Worm (Caenorhabditis elegans): Measurements from ENCODE around the gene E04F6.4.

DNA sequence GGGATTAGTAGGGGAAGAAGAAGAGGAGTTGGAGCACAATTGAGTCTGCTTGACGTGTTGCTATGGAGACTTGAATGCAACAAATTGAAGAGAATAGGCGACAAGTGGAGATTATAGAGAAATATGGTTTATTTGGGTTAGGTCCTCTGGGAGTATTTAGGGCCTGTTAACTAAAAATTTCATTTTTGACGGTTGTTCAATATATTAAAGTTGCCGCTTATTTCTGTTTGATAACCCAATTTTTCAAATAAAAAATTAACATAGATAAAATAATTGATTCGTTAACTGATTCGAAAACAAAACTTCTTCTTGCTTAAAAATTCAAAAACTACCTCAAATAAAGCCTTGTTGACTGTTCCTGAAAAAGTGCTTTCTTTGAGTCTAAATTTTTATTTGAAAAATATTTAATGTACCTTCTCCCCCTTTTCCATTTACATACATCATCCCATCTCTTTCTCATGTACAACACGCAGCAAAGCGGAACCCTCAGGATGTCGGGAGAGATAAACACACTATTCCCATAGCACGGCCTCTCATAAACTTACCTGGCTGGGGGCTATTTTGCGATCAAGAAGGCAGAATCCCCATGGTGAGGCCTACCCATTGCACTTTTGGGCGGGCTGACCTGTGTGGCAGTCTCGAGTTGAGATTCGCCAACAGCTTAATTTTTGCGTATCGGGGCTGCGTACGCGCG is 17.8 kb upstream of the E04F6.4 start, which contains the start of gene dyf-13:
- TF ChIP-seq xbp-1 (tag; optimal IDR thresholded peaks at IDR 0.05): no peak
- TF ChIP-seq tbx-2 (tag; optimal IDR thresholded peaks at IDR 0.05): no peak
- TF ChIP-seq nhr-11 (tag; optimal IDR thresholded peaks at IDR 0.05): no peak
- TF ChIP-seq hpl-2 (GFP tag; optimal IDR thresholded peaks at IDR 0.05): no peak
- TF ChIP-seq sox-4 (tag; optimal IDR thresholded peaks at IDR 0.05): no peak
- TF ChIP-seq snpc-4 (tag; optimal IDR thresholded peaks at IDR 0.05): no peak
- no peak for TF ChIP-seq aly-2 (tag; optimal IDR thresholded peaks at IDR 0.05)
- no peak for TF ChIP-seq snu-23 (GFP tag; optimal IDR thresholded peaks at IDR 0.05)
- no peak for TF ChIP-seq unc-86 (tag; optimal IDR thresholded peaks at IDR 0.05)
- TF ChIP-seq F16B12.6 (tag; optimal IDR thresholded peaks at IDR 0.05): no peak
- TF ChIP-seq efl-3 (GFP tag; optimal IDR thresholded peaks at IDR 0.05): no peak
